Fruit fly (Drosophila melanogaster): ENCODE results near the gene Sgs7.
A peak's percentile ranks its signal among the peaks of the same experiment; 100 is the strongest.

The Sgs7 gene

dm6 chr3L:11554338-11554737, 44.7 kb downstream of the Sgs7 start (continued):
- TF ChIP-seq Sox100B (GFP tag; optimal IDR thresholded peaks at IDR 0.05) (peak; percentile 83), cad (GFP tag; optimal IDR thresholded peaks at IDR 0.05) (no peak), CG6272 (GFP tag; IDR thresholded peaks at IDR 0.05) (peak; percentile 49), ac (GFP tag; optimal IDR thresholded peaks at IDR 0.05) (peak; percentile 98), nmo (GFP tag; optimal IDR thresholded peaks at IDR 0.05) (peak; percentile 89), CG17568 (GFP tag; optimal IDR thresholded peaks at IDR 0.05) (peak; percentile 81), crp (GFP tag; optimal IDR thresholded peaks at IDR 0.05) (peak in 1 of 2 experiments; percentile 63), stc (GFP tag; IDR thresholded peaks at IDR 0.05) (peak; percentile 56; the same call in 1 of the 2 replicates), tna (GFP tag; IDR thresholded peaks at IDR 0.05; ENCODE audit: partially characterized antibody) (no peak), CG15514 (GFP tag; optimal IDR thresholded peaks at IDR 0.05) (peak; percentile 33), Eip74EF (GFP tag; optimal IDR thresholded peaks at IDR 0.05) (peak in 1 of 2 experiments; percentile 76), CG15011 (GFP tag; optimal IDR thresholded peaks at IDR 0.05) (peak; percentile 9), CG18262 (tag; optimal IDR thresholded peaks at IDR 0.05) (peak; percentile 96), wek (GFP tag; optimal IDR thresholded peaks at IDR 0.05) (peak; percentile 38), cg (GFP tag; optimal IDR thresholded peaks at IDR 0.05) (no peak), otp (GFP tag; IDR thresholded peaks at IDR 0.05) (peak; percentile 88), ap (GFP tag; IDR thresholded peaks at IDR 0.05) (peak; percentile 68; the same call in 1 of the 2 replicates), bbx (GFP tag; IDR thresholded peaks at IDR 0.05; ENCODE audit: partially characterized antibody) (no peak), Bgb (GFP tag; IDR thresholded peaks at IDR 0.05; ENCODE audit: partially characterized antibody) (no peak), zfh1 (GFP tag; IDR thresholded peaks at IDR 0.05) (peak; percentile 94), Gsc (GFP tag; IDR thresholded peaks at IDR 0.05) (no peak; the same call in 1 of the 2 replicates), sima (GFP tag; optimal IDR thresholded peaks at IDR 0.05) (no peak), Hr78 (GFP tag; optimal IDR thresholded peaks at IDR 0.05) (peak in 1 of 2 experiments; percentile 60), CG11456 (GFP tag; IDR thresholded peaks at IDR 0.05) (peak; percentile 63; the same call in 1 of the 3 replicates), lmd (GFP tag; IDR thresholded peaks at IDR 0.05) (peak; percentile 72), dati (GFP tag; IDR thresholded peaks at IDR 0.05) (peak; percentile 54; the same call in 1 of the 2 replicates), CG1832 (GFP tag; optimal IDR thresholded peaks at IDR 0.05) (no peak), tgo (GFP tag; IDR thresholded peaks at IDR 0.05) (peak; percentile 71), Jarid2 (GFP tag; optimal IDR thresholded peaks at IDR 0.05) (no peak), CG32767 (GFP tag; IDR thresholded peaks at IDR 0.05) (peak; percentile 61; the same call in 1 of the 2 replicates), unpg (GFP tag; optimal IDR thresholded peaks at IDR 0.05) (peak; percentile 86), ind (GFP tag; optimal IDR thresholded peaks at IDR 0.05) (peak; percentile 66), CG6175 (GFP tag; IDR thresholded peaks at IDR 0.05) (no peak), tap (tag; optimal IDR thresholded peaks at IDR 0.05) (peak; percentile 78), toy (GFP tag; IDR thresholded peaks at IDR 0.05) (no peak), salm (tag; optimal IDR thresholded peaks at IDR 0.05) (peak; percentile 18), CG13287 (GFP tag; IDR thresholded peaks at IDR 0.05; ENCODE audit: partially characterized antibody) (no peak), sug (tag; optimal IDR thresholded peaks at IDR 0.05) (peak; percentile 11), chn (GFP tag; optimal IDR thresholded peaks at IDR 0.05) (peak; percentile 88), shn (GFP tag; optimal IDR thresholded peaks at IDR 0.05) (peak; percentile 54), pfk (GFP tag; optimal IDR thresholded peaks at IDR 0.05) (no peak), gcm (GFP tag; optimal IDR thresholded peaks at IDR 0.05) (peak; percentile 87), vvl (GFP tag; IDR thresholded peaks at IDR 0.05) (peak; percentile 96), pzg (GFP tag; optimal IDR thresholded peaks at IDR 0.05) (no peak), CG1024 (GFP tag; IDR thresholded peaks at IDR 0.05) (peak; percentile 74), C15 (GFP tag; IDR thresholded peaks at IDR 0.05) (0 out of 3 replicates have a peak, but pooled peaks have one; percentile 7), grau (tag; optimal IDR thresholded peaks at IDR 0.05) (peak; percentile 82), CG2116 (GFP tag; optimal IDR thresholded peaks at IDR 0.05) (peak; percentile 55), Atf6 (GFP tag; IDR thresholded peaks at IDR 0.05) (peak; percentile 45; the same call in 1 of the 2 replicates), CG31388 (GFP tag; optimal IDR thresholded peaks at IDR 0.05) (peak; percentile 58)
